Worm (Caenorhabditis elegans) whole organism, late embryonic: ENCODE data around the gene nhr-146.
A peak's percentile ranks its signal among the peaks of the same experiment; 100 is the strongest.

ENCODE experiments used
- C08G9.2 ChIP-seq: sonication (generic microtip); optimal IDR thresholded peaks from 2 replicates; lab custom pipeline; 2016; ENCODE audit warnings: mild to moderate bottlenecking, missing genetic modification characterization, moderate library complexity, missing compliant biosample characterization
- C38D4.7 ChIP-seq: fragments of 200-800 bp; sonication (Bioruptor generic); optimal IDR thresholded peaks from 2 replicates; lab custom pipeline; 2018; ENCODE audit warnings: mild to moderate bottlenecking, missing genetic modification characterization, moderate library complexity, missing compliant biosample characterization
- ahr-1 ChIP-seq: sonication (generic microtip); optimal IDR thresholded peaks from 2 replicates; lab custom pipeline; 2016; ENCODE audit warnings: missing genetic modification characterization, missing compliant biosample characterization
- ceh-14 ChIP-seq: sonication (generic microtip); optimal IDR thresholded peaks from 2 replicates; lab custom pipeline; 2016; ENCODE audit warnings: missing genotype, missing genetic modification characterization, missing compliant biosample characterization
- ceh-2 ChIP-seq: sonication (generic microtip); optimal IDR thresholded peaks from 2 replicates; lab custom pipeline; 2016; ENCODE audit warnings: missing genotype, missing genetic modification characterization, missing compliant biosample characterization
- ceh-22 ChIP-seq: sonication (generic microtip); optimal IDR thresholded peaks from 2 replicates; lab custom pipeline; 2017; ENCODE audit warnings: missing biosample characterization, missing genetic modification characterization
- ceh-24 ChIP-seq: sonication (generic microtip); optimal IDR thresholded peaks from 2 replicates; lab custom pipeline; 2016; ENCODE audit warnings: mild to moderate bottlenecking, missing genetic modification characterization, missing compliant biosample characterization
- ceh-30 ChIP-seq: fragments of 150-350 bp; optimal IDR thresholded peaks from 2 replicates; lab custom pipeline; 2014; ENCODE audit warnings: missing biosample characterization, missing genetic modification characterization
- ceh-34 ChIP-seq: sonication (generic microtip); optimal IDR thresholded peaks from 2 replicates; lab custom pipeline; 2016; ENCODE audit warnings: mild to moderate bottlenecking, missing genetic modification characterization, missing compliant biosample characterization
- ceh-45 ChIP-seq: fragments of 200-800 bp; sonication (Bioruptor generic); IDR thresholded peaks from 2 replicates; pipeline ENCODE4 v1.3.6; 2022; ENCODE audit warnings: missing genetic modification reagents, missing genetic modification characterization, missing compliant biosample characterization
- elt-4 ChIP-seq: sonication (generic microtip); optimal IDR thresholded peaks from 2 replicates; lab custom pipeline; 2016; ENCODE audit warnings: missing genetic modification characterization, missing compliant biosample characterization
- ets-4 ChIP-seq: sonication (generic microtip); optimal IDR thresholded peaks from 2 replicates; lab custom pipeline; 2016; ENCODE audit warnings: missing genetic modification characterization, missing compliant biosample characterization
- eyg-1 ChIP-seq: sonication (generic microtip); optimal IDR thresholded peaks from 2 replicates; lab custom pipeline; 2016; ENCODE audit warnings: missing genotype, missing genetic modification characterization, missing compliant biosample characterization
- lin-11 ChIP-seq: fragments of 200-800 bp; sonication (Bioruptor generic); optimal IDR thresholded peaks from 2 replicates; lab custom pipeline; 2018; ENCODE audit warnings: mild to moderate bottlenecking, missing genetic modification characterization, missing compliant biosample characterization
- madf-2 ChIP-seq: sonication (generic microtip); optimal IDR thresholded peaks from 2 replicates; lab custom pipeline; 2017; ENCODE audit warnings: missing genetic modification characterization, missing compliant biosample characterization
- mec-3 ChIP-seq: sonication (generic microtip); optimal IDR thresholded peaks from 2 replicates; lab custom pipeline; 2016; ENCODE audit warnings: borderline replicate concordance, missing genetic modification characterization, missing compliant biosample characterization
- nhr-11 ChIP-seq: fragments of 150-350 bp; optimal IDR thresholded peaks from 2 replicates; lab custom pipeline; 2014; ENCODE audit warnings: missing biosample characterization, missing genetic modification characterization
- nhr-232 ChIP-seq: sonication (generic microtip); optimal IDR thresholded peaks from 2 replicates; lab custom pipeline; 2016; ENCODE audit warnings: missing genetic modification characterization, missing compliant biosample characterization
- npax-4 ChIP-seq: sonication (generic microtip); optimal IDR thresholded peaks from 2 replicates; lab custom pipeline; 2016; ENCODE audit warnings: missing genetic modification characterization, missing compliant biosample characterization
- odd-2 ChIP-seq: sonication (generic microtip); optimal IDR thresholded peaks from 2 replicates; lab custom pipeline; 2017; ENCODE audit warnings: antibody characterized with exemption, mild to moderate bottlenecking, missing genetic modification characterization, missing compliant biosample characterization
- pag-3 ChIP-seq: sonication (generic microtip); optimal IDR thresholded peaks from 2 replicates; lab custom pipeline; 2016; ENCODE audit warnings: missing compliant biosample characterization, missing genetic modification characterization, borderline replicate concordance
- pqm-1 ChIP-seq: sonication (generic microtip); optimal IDR thresholded peaks from 2 replicates; lab custom pipeline; 2016; ENCODE audit warnings: missing genetic modification characterization, missing compliant biosample characterization
- pros-1 ChIP-seq: fragments of 150-350 bp; optimal IDR thresholded peaks from 2 replicates; lab custom pipeline; 2014; ENCODE audit warnings: missing biosample characterization, missing genetic modification reagents, missing genetic modification characterization
- sdc-2 ChIP-seq: sonication (generic microtip); optimal IDR thresholded peaks from 2 replicates; lab custom pipeline; 2016; ENCODE audit warnings: missing genotype, missing genetic modification characterization, missing compliant biosample characterization
- sox-2 ChIP-seq: fragments of 200-800 bp; sonication (Bioruptor generic); IDR thresholded peaks from 2 replicates; pipeline ENCODE4 v1.3.6; 2022; ENCODE audit warnings: missing genetic modification reagents, missing genetic modification characterization, missing compliant biosample characterization
- syd-9 ChIP-seq: sonication (generic microtip); optimal IDR thresholded peaks from 2 replicates; lab custom pipeline; 2016; ENCODE audit warnings: mild to moderate bottlenecking, missing genetic modification characterization, moderate library complexity, missing compliant biosample characterization
- ttx-3 ChIP-seq: sonication (generic microtip); optimal IDR thresholded peaks from 2 replicates; lab custom pipeline; 2016; ENCODE audit warnings: missing genetic modification reagents, missing genetic modification characterization, missing compliant biosample characterization
- unc-3 ChIP-seq, 2 experiments: fragments of 200-800 bp in 1 of 2; sonication (Bioruptor generic) in 1 of 2; sonication (generic microtip) in 1 of 2; conservative IDR thresholded peaks in 1 of 2; optimal IDR thresholded peaks in 1 of 2; 2 replicates each; pipeline versions ENCODE4 v1.3.6 to Lab custom; 2016 to 2022; ENCODE audit warnings: missing compliant biosample characterization in 2 of 2, missing genetic modification characterization in 2 of 2, missing genetic modification reagents in 1 of 2
- unc-42 ChIP-seq: sonication (generic microtip); optimal IDR thresholded peaks from 2 replicates; lab custom pipeline; 2016; ENCODE audit warnings: missing genotype, missing genetic modification characterization, missing compliant biosample characterization
- unc-86 ChIP-seq: sonication (generic microtip); optimal IDR thresholded peaks from 2 replicates; lab custom pipeline; 2016; ENCODE audit warnings: missing genetic modification characterization, missing compliant biosample characterization
- zip-5 ChIP-seq: sonication (generic microtip); optimal IDR thresholded peaks from 2 replicates; lab custom pipeline; 2016; ENCODE audit warnings: missing genetic modification characterization, missing compliant biosample characterization
- ztf-16 ChIP-seq: sonication (generic microtip); optimal IDR thresholded peaks from 2 replicates; lab custom pipeline; 2017; ENCODE audit warnings: missing genetic modification characterization, missing compliant biosample characterization

nhr-146 gene

ce11 chrIV:1659045-1659741 lies 32.6 kb downstream of the nhr-146 start, which contains the start of gene rps-28 (continued):
- peak; percentile 44 for TF ChIP-seq pros-1 (tag; lab: Kevin White, UChicago)
- TF ChIP-seq eyg-1 (tag; lab: Kevin White, UChicago), result peak; percentile 73
- peak; percentile 82 for TF ChIP-seq ets-4 (tag; lab: Kevin White, UChicago)
- TF ChIP-seq nhr-232, result peak; percentile 63
- peak; percentile 91 for TF ChIP-seq unc-86
- TF ChIP-seq pag-3 (tag; lab: Kevin White, UChicago), result peak; percentile 24
- TF ChIP-seq ceh-34 (tag; lab: Kevin White, UChicago), result peak; percentile 96
- TF ChIP-seq nhr-11, result peak; percentile 56
- TF ChIP-seq pqm-1 (tag; lab: Kevin White, UChicago), result peak; percentile 12
- peak; percentile 97 for TF ChIP-seq ceh-30 (tag; lab: Kevin White, UChicago)
- no peak for TF ChIP-seq elt-4 (tag; lab: Kevin White, UChicago)
- TF ChIP-seq C38D4.7 (GFP tag; lab: Kevin White, UChicago), result peak; percentile 60
- TF ChIP-seq unc-3 (GFP tag; conservative IDR thresholded peaks at IDR 0.05; lab: Robert Waterston, UW), result peak; percentile 79
- TF ChIP-seq unc-3 (tag; optimal IDR thresholded peaks at IDR 0.05; lab: Kevin White, UChicago), result peak; percentile 90
- TF ChIP-seq npax-4 (tag; lab: Kevin White, UChicago), result peak; percentile 61
- TF ChIP-seq ahr-1, result peak; percentile 72
- TF ChIP-seq C08G9.2, result peak; percentile 77
- TF ChIP-seq ceh-2 (tag; lab: Kevin White, UChicago), result peak; percentile 76
- TF ChIP-seq, all 69 proteins: peak for 60

ce11 chrIV:1659978-1660377 lies 33.4 kb downstream of the nhr-146 start, which contains the start of gene Y41D4B.4:
Y41D4B.4 (plus strand) TSS chrIV:1660110.
- TF ChIP-seq ahr-1 (no peak), odd-2 (tag; lab: Kevin White, UChicago) (no peak), ceh-30 (tag; lab: Kevin White, UChicago) (no peak)
- TF ChIP-seq, all 69 proteins: peak for 0

- TF ChIP-seq unc-42 (tag; lab: Kevin White, UChicago) (no peak), syd-9 (tag; lab: Kevin White, UChicago) (no peak), ceh-14 (tag; lab: Kevin White, UChicago) (no peak), pag-3 (tag; lab: Kevin White, UChicago) (no peak), ceh-45 (GFP tag; lab: Robert Waterston, UW) (no peak), pqm-1 (tag; lab: Kevin White, UChicago) (no peak), ceh-22 (tag; lab: Kevin White, UChicago) (no peak), ceh-24 (tag; lab: Kevin White, UChicago) (no peak), sdc-2 (tag; lab: Kevin White, UChicago) (no peak), ceh-2 (tag; lab: Kevin White, UChicago) (no peak)
- TF ChIP-seq, all 69 proteins: peak for 0
Measured at ce11 chrIV:1660735-1661134, 34.1 kb downstream of the nhr-146 start.

DNA sequence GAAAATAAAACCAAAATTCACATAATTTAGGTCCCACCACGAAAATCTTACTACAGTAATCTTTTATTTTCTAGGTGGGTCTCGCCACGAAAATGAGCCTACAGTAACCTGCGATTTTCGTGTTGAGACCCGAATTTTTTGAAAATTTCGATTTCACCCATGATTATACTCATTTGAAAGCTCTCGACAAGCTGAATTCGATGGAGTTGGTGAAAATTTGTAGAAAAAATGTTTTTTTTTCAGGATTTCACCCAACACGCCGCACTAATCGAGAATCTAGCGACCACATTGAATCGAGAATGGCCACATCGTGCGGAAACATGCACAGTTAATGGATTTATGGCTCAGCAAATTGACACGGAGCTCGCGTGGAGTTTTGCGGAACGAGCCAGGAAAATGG lies 36.3 kb downstream of the nhr-146 start:
- TF ChIP-seq ceh-2 (tag; lab: Kevin White, UChicago), result no peak
- no peak for TF ChIP-seq unc-86
- TF ChIP-seq ttx-3 (tag; lab: Kevin White, UChicago), result no peak
- TF ChIP-seq lin-11, result no peak
- TF ChIP-seq mec-3 (tag; lab: Kevin White, UChicago), result no peak
- TF ChIP-seq ahr-1, result no peak
- TF ChIP-seq ztf-16 (tag; lab: Kevin White, UChicago), result no peak
- no peak for TF ChIP-seq nhr-11
- no peak for TF ChIP-seq madf-2 (tag; lab: Kevin White, UChicago)
- TF ChIP-seq eyg-1 (tag; lab: Kevin White, UChicago), result no peak
- TF ChIP-seq zip-5 (tag; lab: Kevin White, UChicago), result no peak

ce11 chrIV:1672398-1672797 lies 45.8 kb downstream of the nhr-146 start, which contains the start of gene Y41D4B.1:
Y41D4B.1 (plus strand) TSS chrIV:1672698.
- TF ChIP-seq sox-2 (no peak), ceh-34 (tag; lab: Kevin White, UChicago) (no peak), pqm-1 (tag; lab: Kevin White, UChicago) (no peak), odd-2 (tag; lab: Kevin White, UChicago) (no peak)
